Fruit fly (Drosophila melanogaster) S2 (cell line): ENCODE data around the gene CG13003.

ENCODE experiments used
- CG8478 ChIP-seq: fragments of >200 bp; optimal IDR thresholded peaks from 2 replicates; lab custom pipeline; 2018
- CTCF ChIP-seq, 2 experiments: fragments of >200 bp; optimal IDR thresholded peaks; 2 replicates each; lab custom pipeline; 2018

The CG13003 gene

DNA sequence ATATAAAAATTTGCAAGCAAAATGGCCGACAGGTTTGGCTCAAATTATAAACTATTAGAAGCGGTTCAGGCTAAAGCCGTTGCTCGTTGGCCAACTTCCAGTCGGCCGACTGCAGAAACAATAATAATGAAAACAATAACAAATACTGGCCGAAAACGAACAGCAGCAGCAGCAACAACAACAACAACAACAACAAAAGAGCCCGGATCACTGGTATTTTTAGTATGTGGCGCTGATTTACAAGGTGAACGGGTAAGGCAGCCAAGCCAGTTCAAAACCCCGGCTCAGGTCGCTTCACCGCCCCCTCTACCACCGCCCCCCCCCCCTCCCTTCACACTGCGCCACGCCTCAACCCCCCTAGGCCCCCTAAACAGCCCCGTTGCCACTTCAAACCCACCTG is 23.9 kb upstream of the CG13003 start:
- no peak for TF ChIP-seq CTCF (optimal IDR thresholded peaks at IDR 0.05; lab: Kevin White, UChicago)
- no peak for TF ChIP-seq CG8478

DNA sequence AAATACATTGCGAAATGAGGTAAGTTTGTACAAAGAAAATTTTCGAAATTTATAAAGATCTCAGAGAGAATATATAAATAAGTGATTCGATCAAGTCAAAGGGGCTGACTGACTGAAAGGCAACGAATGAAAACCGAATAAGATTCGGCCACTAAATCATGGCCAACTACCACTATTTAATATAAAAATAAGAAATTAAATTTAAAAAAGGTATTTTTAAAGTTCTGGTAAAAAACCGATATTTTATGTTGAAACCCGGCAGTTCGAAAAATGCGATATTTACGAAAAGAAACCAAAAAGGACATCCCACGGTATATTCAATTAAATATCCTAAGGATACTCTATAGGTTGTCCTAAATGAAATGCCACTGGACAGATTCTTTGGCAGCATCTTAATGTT is 20.7 kb upstream of the CG13003 start, which contains the start of gene CG33252:
CG33252 (minus strand) TSS at position 101 of the 400 bp plus-strand sequence.
- no peak for TF ChIP-seq CTCF (optimal IDR thresholded peaks at IDR 0.05; lab: Kevin White, UChicago)
- TF ChIP-seq CG8478 = no peak

dm6 chrX:16893034-16893433 is 16.7 kb upstream of the CG13003 start:
- no peak for TF ChIP-seq CTCF (optimal IDR thresholded peaks at IDR 0.05; lab: Kevin White, UChicago)
- no peak for TF ChIP-seq CG8478

DNA sequence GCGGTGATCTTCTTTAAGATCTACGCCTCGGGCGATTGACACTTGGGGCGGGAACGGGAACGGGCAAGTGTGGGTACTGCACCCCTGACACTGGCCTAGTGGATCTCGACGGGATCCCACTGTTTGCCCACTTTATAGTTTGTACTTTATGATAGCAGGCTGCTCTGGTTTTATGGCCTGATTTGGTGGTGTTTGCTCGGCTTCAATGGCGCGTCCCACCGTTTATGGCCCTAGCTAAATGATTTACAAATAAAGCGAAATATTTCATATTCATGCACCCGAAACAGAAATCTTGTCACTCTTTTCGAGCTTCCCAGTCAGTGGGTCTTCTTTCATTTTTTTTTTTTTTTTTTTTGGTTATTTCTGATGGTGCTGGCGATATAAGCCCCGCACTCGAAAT is 14.3 kb upstream of the CG13003 start:
- TF ChIP-seq CG8478 (no peak), CTCF (optimal IDR thresholded peaks at IDR 0.05; lab: Kevin White, UChicago) (no peak)

DNA sequence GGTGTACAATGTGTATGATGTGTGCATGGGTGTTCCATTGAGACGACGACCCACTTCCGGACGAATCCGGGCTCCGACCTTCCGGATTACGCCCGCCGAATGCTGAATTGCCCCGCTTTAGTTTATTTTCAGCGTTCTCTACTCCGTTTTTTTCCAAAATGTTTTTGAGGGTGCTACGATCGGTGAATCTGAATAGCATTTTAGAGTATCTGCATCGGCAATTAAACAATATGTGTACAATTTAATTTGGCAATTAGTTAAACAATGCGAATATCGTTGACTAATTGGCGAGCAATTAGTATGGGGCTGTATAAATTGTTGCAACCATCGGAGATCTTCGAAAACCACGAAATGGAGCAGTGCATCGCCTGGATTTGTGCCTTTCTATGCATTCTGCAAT is 13.2 kb upstream of the CG13003 start, which contains the start of gene CG13002:
CG13002 (plus strand) TSS at position 301 of the 400 bp plus-strand sequence.
- TF ChIP-seq CG8478 = no peak
- TF ChIP-seq CTCF (optimal IDR thresholded peaks at IDR 0.05; lab: Kevin White, UChicago) = no peak

DNA sequence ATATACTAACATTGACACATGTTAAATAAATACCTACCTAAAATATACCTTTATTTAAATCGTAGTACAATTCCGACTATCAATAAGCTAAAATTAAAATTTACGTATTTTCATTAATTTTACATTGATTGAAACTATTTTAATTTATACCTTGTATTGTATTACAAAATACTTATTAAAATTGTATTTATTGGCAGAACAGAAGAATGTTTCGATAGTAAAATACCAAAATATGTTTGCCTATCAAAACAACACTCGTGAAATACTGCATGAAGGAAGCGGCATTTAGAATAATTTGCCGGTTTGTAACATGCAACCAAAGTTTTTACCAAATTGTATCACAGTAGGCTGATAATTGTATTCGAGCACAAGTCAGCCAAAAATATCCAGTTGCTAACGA is 10.2 kb upstream of the CG13003 start, which contains the start of the genes DENR and CG4880:
DENR (minus strand) TSS at position 10 of the 400 bp plus-strand sequence.
CG4880 (plus strand) TSS at position 268 of the 400 bp plus-strand sequence.
- TF ChIP-seq CTCF (optimal IDR thresholded peaks at IDR 0.05; lab: Kevin White, UChicago) = no peak

DNA sequence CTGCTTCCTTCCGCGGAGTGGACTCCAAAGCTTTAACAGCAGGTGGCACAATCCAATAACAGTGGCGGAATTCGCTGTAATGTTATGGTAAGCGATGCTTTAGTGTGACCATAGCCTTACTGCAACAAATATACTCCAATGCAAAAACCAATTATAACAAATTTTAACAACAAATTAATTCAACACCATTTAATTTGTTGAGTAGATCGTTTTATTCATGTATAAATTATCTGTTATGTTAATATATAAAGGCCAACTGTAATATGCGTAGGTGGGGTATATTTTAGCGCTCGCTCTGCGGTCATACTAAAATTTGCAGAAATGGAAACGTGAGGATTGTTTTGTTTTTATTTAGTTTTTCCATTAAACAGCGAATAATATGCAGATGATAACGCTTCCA is 7.9 kb upstream of the CG13003 start, which contains the start of the genes Nprl2 and Polr3I:
Nprl2 (minus strand) TSS at position 86 of the 400 bp plus-strand sequence.
Polr3I (plus strand) TSS at position 302 of the 400 bp plus-strand sequence.
- no peak for TF ChIP-seq CG8478
- TF ChIP-seq CTCF (optimal IDR thresholded peaks at IDR 0.05; lab: Kevin White, UChicago) = no peak

DNA sequence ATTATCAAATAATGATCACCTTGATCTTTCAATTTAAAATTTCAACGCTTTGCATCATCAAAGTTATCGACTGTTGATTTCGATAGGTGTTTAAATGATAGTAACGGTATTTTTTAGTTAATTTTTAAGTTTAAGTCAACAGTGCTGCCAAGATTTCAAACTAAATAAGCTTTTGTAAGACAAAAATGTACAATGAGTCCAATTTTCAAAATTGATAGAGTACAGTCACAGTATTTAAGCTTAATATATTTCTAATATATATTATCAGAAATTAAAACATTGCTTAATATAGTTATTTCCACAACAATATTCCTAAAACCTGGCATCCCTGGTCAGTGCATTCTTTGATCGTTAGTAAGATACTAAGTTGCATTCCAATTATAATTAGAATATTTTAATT is 4.7 kb upstream of the CG13003 start, which contains the start of gene CG4872:
CG4872 (plus strand) TSS at position 333 of the 400 bp plus-strand sequence.
- TF ChIP-seq CG8478 = no peak
- TF ChIP-seq CTCF (optimal IDR thresholded peaks at IDR 0.05; lab: Kevin White, UChicago) = no peak

DNA sequence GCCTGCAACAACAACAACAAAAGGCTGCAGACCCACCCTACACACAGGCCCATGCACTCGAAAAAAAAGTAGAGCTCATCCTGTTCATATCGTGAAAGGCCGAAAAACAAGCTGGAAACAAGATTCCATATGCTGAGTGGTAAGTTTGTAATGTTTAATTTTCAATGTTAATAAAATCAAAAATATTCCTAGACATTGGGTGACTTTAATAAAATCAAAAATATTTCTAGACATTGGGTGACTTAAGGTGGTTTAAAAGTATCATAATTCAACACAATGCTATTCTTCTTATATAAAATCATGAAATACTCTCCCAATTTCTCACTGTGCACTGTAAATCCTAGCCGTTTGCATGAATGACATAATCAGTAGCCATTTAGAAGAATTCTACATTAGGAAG is 3.7 kb upstream of the CG13003 start:
- TF ChIP-seq CG8478 (no peak), CTCF (optimal IDR thresholded peaks at IDR 0.05; lab: Kevin White, UChicago) (no peak)

DNA sequence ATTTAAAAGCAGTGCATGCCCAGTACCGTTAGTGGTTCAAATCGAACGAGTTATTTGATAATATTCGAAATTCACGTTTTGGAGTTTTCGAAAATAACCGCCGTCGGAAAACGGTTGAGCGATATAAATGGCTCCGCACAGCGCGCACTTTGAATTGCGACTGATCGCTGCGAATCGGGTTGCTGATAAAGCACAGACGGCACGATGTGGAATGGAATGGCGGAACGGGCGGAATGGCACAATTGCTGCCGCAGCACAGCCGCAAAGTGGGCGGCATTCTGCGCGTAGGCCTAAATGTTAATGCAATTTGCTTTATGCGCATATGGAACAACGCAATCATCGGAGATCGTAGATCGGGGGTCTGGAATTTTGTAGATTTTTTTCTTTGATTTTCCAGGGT is 1.7 kb downstream of the CG13003 start:
- TF ChIP-seq CG8478 = no peak
- TF ChIP-seq CTCF (optimal IDR thresholded peaks at IDR 0.05; lab: Kevin White, UChicago) = no peak

DNA sequence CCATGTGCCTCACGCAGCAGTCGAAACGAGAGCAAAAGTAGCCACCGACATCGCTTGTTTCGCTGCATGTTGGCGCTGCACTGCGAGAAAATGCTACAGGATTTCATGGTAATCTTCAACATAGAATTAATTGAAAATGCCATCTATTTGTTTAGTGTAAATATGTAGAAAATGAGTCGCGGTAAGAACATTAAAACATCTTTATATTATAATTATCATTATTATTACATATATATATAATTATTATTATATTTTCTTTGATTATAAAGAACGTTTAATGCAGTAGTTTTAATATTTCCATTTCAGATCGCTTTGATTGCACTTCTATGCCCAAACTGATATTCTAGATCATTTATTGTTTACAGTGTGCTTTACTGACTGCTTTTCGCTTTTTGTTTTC is 3.3 kb downstream of the CG13003 start:
- TF ChIP-seq CTCF (optimal IDR thresholded peaks at IDR 0.05; lab: Kevin White, UChicago) = no peak
- TF ChIP-seq CG8478 = no peak

DNA sequence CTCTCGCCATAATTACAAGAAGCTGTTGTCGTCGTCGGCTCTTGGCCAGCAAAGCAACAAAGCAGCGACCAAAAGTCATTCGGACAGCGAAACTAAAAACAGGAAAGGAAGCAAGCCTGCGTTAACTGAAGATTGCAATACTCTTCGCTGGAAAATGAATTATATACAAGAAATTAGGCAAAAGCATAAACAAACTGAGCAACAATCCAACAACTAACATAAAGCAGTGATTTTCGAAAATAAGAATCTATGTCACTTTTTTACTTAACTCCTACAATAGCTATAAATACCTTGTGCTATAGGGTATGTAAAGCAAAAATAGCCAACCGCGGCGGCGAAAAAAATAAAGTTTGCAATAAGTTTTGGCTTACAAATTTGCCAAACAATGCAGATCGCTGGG is 4.5 kb downstream of the CG13003 start:
- TF ChIP-seq CTCF (optimal IDR thresholded peaks at IDR 0.05; lab: Kevin White, UChicago) = no peak
- no peak for TF ChIP-seq CG8478

DNA sequence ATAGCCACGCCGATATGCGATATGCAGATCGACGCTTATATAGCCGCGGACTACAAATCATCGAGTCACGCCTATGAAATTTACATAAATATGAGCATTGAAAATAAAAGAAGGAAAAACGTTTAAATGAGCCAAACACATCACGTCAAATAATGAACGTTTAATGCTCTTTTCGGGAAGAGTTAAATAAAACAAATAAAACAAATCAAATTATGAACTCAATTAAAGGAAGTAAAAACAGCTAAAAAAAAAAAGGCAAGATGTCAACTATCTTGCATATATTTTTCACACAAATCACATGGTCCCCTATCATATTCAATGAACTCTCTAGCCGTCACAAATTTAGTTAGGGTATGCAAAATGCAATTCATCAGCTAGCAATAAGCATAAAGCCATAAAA is 8.7 kb downstream of the CG13003 start:
- TF ChIP-seq CTCF (optimal IDR thresholded peaks at IDR 0.05; lab: Kevin White, UChicago) (no peak), CG8478 (no peak)

DNA sequence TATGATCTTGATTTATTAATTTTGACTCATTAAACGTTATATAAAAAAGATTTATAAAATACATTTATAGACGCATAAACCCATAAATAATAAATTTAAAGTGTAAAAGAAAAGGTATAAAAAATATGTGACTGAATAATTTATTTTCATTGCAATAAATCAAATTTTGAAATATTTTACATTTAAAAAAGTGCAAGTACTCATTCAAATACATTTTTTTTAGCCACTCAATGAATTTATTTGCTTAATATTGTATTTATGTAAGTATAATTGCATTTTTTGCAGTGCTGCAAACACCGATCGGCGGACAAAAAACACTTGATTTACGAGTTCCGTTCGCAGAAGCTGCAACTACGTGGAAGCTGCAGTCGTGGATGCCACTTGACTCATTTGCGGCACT is 16.6 kb downstream of the CG13003 start:
- TF ChIP-seq CTCF (optimal IDR thresholded peaks at IDR 0.05; lab: Kevin White, UChicago) (no peak), CG8478 (no peak)

DNA sequence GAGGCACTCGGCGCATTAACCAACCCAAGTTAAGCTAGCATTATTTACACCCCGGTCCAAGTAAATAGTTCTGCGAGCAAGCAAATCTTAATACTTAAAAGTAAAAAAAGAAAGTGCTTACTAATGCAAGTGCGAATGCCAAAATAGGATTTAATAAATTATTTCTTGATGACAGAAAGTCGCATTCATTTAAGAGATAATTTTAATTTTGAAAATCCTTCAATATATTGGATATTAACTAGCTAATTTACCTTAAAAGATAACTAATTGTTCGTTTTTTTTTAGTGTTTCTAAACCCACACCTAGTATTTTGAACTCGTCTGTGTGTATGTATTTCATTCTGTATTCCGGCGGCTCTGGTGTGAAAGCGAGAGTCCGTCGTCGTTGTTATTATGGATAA is 21.6 kb downstream of the CG13003 start:
- TF ChIP-seq CTCF (optimal IDR thresholded peaks at IDR 0.05; lab: Kevin White, UChicago) (no peak), CG8478 (no peak)

DNA sequence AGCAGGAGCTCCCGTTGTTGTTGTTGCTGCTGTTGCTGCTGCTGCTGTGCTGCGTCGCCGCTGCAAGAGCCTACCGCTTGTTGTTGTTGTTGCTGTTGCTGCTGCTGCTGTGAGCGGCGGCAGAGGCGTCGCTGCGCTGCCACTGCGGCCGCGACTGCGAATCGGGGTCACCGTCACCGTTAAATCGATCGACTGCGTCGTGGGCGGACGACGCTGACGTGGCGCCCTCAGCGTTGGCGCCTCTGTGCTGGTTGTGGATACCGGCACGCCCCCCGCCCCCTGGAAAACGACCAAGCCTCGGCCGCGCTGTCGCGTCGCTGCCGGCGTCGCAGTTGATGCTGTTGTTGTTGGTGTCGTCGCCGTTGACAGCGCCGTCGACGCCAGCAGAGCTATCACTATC is 26.8 kb downstream of the CG13003 start:
- TF ChIP-seq CG8478 (no peak), CTCF (optimal IDR thresholded peaks at IDR 0.05; lab: Kevin White, UChicago) (no peak)

- no peak for TF ChIP-seq CTCF (optimal IDR thresholded peaks at IDR 0.05; lab: Kevin White, UChicago)
- TF ChIP-seq CG8478 = no peak
Observed at dm6 chrX:16848978-16849377, 27.4 kb downstream of the CG13003 start.
